Fruit fly (Drosophila melanogaster) whole organism, embryonic: ENCODE results near the gene CG10140.

Experiments used
- Bdp1 ChIP-seq: fragments of 200-800 bp; sonication (Bioruptor generic); optimal IDR thresholded peaks from 3 replicates; lab custom pipeline; 2016; ENCODE audit warnings: missing biosample characterization, missing genetic modification characterization
- Bgb ChIP-seq: fragments of 200-800 bp; sonication (Bioruptor generic); IDR thresholded peaks from 2 replicates; pipeline ENCODE4 v1.3.6; 2022; ENCODE audit warnings: missing biosample characterization, missing genetic modification characterization; ENCODE audit not compliant: partially characterized antibody
- CG11247 ChIP-seq: fragments of 200-800 bp; sonication (Bioruptor generic); IDR thresholded peaks from 2 replicates; pipeline ENCODE4 v1.3.6; 2022; ENCODE audit warnings: missing biosample characterization, missing genetic modification characterization
- CG13894 ChIP-seq: fragments of 200-800 bp; sonication (Bioruptor generic); optimal IDR thresholded peaks from 3 replicates; lab custom pipeline; 2018; ENCODE audit warnings: missing biosample characterization, mild to moderate bottlenecking, missing genetic modification characterization, moderate library complexity
- CG14860 ChIP-seq: fragments of 200-800 bp; sonication (Bioruptor generic); IDR thresholded peaks from 3 replicates; pipeline ENCODE4 v1.3.6; 2022; ENCODE audit warnings: missing biosample characterization, missing genetic modification characterization; ENCODE audit not compliant: partially characterized antibody
- CG15269 ChIP-seq: fragments of 200-800 bp; sonication (Bioruptor generic); optimal IDR thresholded peaks from 2 replicates; lab custom pipeline; 2018; ENCODE audit warnings: missing biosample characterization, mild to moderate bottlenecking, missing genetic modification characterization, moderate library complexity
- CG2199 ChIP-seq: fragments of 200-800 bp; sonication (Bioruptor generic); IDR thresholded peaks from 3 replicates; pipeline ENCODE4 v1.3.6; 2022; ENCODE audit warnings: missing biosample characterization, missing genetic modification characterization
- CG2678 ChIP-seq: fragments of 200-800 bp; sonication (Bioruptor generic); optimal IDR thresholded peaks from 3 replicates; lab custom pipeline; 2019; ENCODE audit warnings: missing biosample characterization, mild to moderate bottlenecking, missing genetic modification characterization, moderate library complexity
- CG31441 ChIP-seq: fragments of 200-800 bp; sonication (Bioruptor generic); IDR thresholded peaks from 2 replicates; pipeline ENCODE4 v1.3.6; 2022; ENCODE audit warnings: missing biosample characterization, missing genetic modification characterization
- CG32532 ChIP-seq: fragments of 200-800 bp; sonication (Bioruptor generic); IDR thresholded peaks from 2 replicates; pipeline ENCODE4 v1.3.6; 2022; ENCODE audit warnings: missing biosample characterization, missing genetic modification characterization
- CG34376 ChIP-seq: fragments of 200-800 bp; sonication (Bioruptor generic); optimal IDR thresholded peaks from 2 replicates; lab custom pipeline; 2018; ENCODE audit warnings: missing biosample characterization, mild to moderate bottlenecking, missing genetic modification characterization
- CG4360 ChIP-seq: fragments of 200-800 bp; sonication (Bioruptor generic); IDR thresholded peaks from 2 replicates; pipeline ENCODE4 v1.3.6; 2022; ENCODE audit warnings: missing biosample characterization, missing genetic modification characterization
- CG4730 ChIP-seq: fragments of 200-800 bp; sonication (Bioruptor generic); IDR thresholded peaks from 2 replicates; pipeline ENCODE4 v1.3.6; 2022; ENCODE audit warnings: missing biosample characterization, missing genetic modification characterization
- CG6791 ChIP-seq: fragments of 200-800 bp; sonication (Bioruptor generic); IDR thresholded peaks from 3 replicates; pipeline ENCODE4 v1.3.6; 2022; ENCODE audit warnings: missing biosample characterization, missing genetic modification characterization; ENCODE audit not compliant: partially characterized antibody
- CG8290 ChIP-seq, 3 experiments: fragments of 200-800 bp; sonication (Bioruptor generic); optimal IDR thresholded peaks; 2 replicates each; lab custom pipeline; 2016 to 2019; ENCODE audit warnings: missing biosample characterization in 3 of 3, missing genetic modification characterization in 3 of 3, mild to moderate bottlenecking in 2 of 3, moderate library complexity in 1 of 3
- CHES-1-like ChIP-seq: fragments of 200-800 bp; sonication (Bioruptor generic); optimal IDR thresholded peaks from 2 replicates; lab custom pipeline; 2016; ENCODE audit warnings: missing biosample characterization, missing genetic modification characterization
- Dll ChIP-seq: fragments of 200-800 bp; sonication (Bioruptor generic); IDR thresholded peaks from 4 replicates; pipeline ENCODE4 v1.3.6; 2022; ENCODE audit warnings: missing biosample characterization, missing genetic modification characterization; ENCODE audit not compliant: partially characterized antibody
- Doc3 ChIP-seq: fragments of 200-800 bp; sonication (Bioruptor generic); IDR thresholded peaks from 3 replicates; pipeline ENCODE4 v1.3.6; 2022; ENCODE audit warnings: missing biosample characterization, missing genetic modification characterization; ENCODE audit not compliant: partially characterized antibody
- HLH4C ChIP-seq: fragments of 200-800 bp; sonication (Bioruptor generic); IDR thresholded peaks from 3 replicates; pipeline ENCODE4 v1.3.6; 2022; ENCODE audit warnings: missing biosample characterization, missing genetic modification characterization; ENCODE audit not compliant: partially characterized antibody
- HLHmδ ChIP-seq: fragments of 200-800 bp; sonication (Bioruptor generic); optimal IDR thresholded peaks from 2 replicates; lab custom pipeline; 2018; ENCODE audit warnings: missing biosample characterization, mild to moderate bottlenecking, missing genetic modification characterization, moderate library complexity
- Hr78 ChIP-seq, 2 experiments: fragments of 200-800 bp in 1 of 2; fragments of >200 bp in 1 of 2; sonication (Bioruptor generic) in 1 of 2; optimal IDR thresholded peaks; 2 replicates each; lab custom pipeline; 2017 to 2019; ENCODE audit warnings: missing biosample characterization in 2 of 2, missing genetic modification characterization in 2 of 2, mild to moderate bottlenecking in 1 of 2, moderate library complexity in 1 of 2
- NK7.1 ChIP-seq: fragments of 200-800 bp; sonication (Bioruptor generic); optimal IDR thresholded peaks from 3 replicates; lab custom pipeline; 2016; ENCODE audit warnings: missing biosample characterization, missing genetic modification characterization
- Opbp ChIP-seq: fragments of 200-800 bp; sonication (Bioruptor generic); IDR thresholded peaks from 3 replicates; pipeline ENCODE4 v1.3.6; 2022; ENCODE audit warnings: missing biosample characterization, missing genetic modification characterization; ENCODE audit not compliant: partially characterized antibody
- Scr ChIP-seq: fragments of 200-800 bp; sonication (Bioruptor generic); IDR thresholded peaks from 2 replicates; pipeline ENCODE4 v1.3.6; 2022; ENCODE audit warnings: missing biosample characterization, missing genetic modification characterization; ENCODE audit not compliant: partially characterized antibody
- Sox100B ChIP-seq: fragments of 200-800 bp; sonication (Bioruptor generic); optimal IDR thresholded peaks from 3 replicates; lab custom pipeline; 2018; ENCODE audit warnings: missing biosample characterization, mild to moderate bottlenecking, missing genetic modification characterization
- Stat92E ChIP-seq, 3 experiments: fragments of >200 bp in 2 of 3; fragments of 200-800 bp in 1 of 3; sonication (Bioruptor generic) in 1 of 3; optimal IDR thresholded peaks; 2 replicates each; lab custom pipeline; 2017 to 2019; ENCODE audit warnings: missing biosample characterization in 3 of 3, missing genetic modification characterization in 3 of 3, mild to moderate bottlenecking in 1 of 3, moderate library complexity in 1 of 3
- abd-A ChIP-seq: fragments of 200-800 bp; sonication (Bioruptor generic); optimal IDR thresholded peaks from 3 replicates; lab custom pipeline; 2019; ENCODE audit warnings: missing biosample characterization, mild to moderate bottlenecking, missing genetic modification characterization, moderate library complexity
- amos ChIP-seq: fragments of 200-800 bp; sonication (Bioruptor generic); IDR thresholded peaks from 2 replicates; pipeline ENCODE4 v1.3.6; 2022; ENCODE audit warnings: missing biosample characterization, missing genetic modification characterization; ENCODE audit not compliant: partially characterized antibody
- ato ChIP-seq: fragments of 200-800 bp; sonication (Bioruptor generic); IDR thresholded peaks from 2 replicates; pipeline ENCODE4 v1.3.6; 2022; ENCODE audit warnings: missing biosample characterization, missing genetic modification characterization; ENCODE audit not compliant: partially characterized antibody
- bbx ChIP-seq: fragments of 200-800 bp; sonication (Bioruptor generic); IDR thresholded peaks from 2 replicates; pipeline ENCODE4 v1.3.6; 2022; ENCODE audit warnings: missing biosample characterization, missing genetic modification characterization; ENCODE audit not compliant: partially characterized antibody
- bigmax ChIP-seq: fragments of 200-800 bp; sonication (Bioruptor generic); optimal IDR thresholded peaks from 2 replicates; lab custom pipeline; 2018; ENCODE audit warnings: missing biosample characterization, mild to moderate bottlenecking, missing genetic modification characterization
- chinmo ChIP-seq: fragments of 200-800 bp; sonication (Bioruptor generic); IDR thresholded peaks from 4 replicates; pipeline ENCODE4 v1.3.6; 2022; ENCODE audit warnings: missing biosample characterization, missing genetic modification characterization; ENCODE audit not compliant: partially characterized antibody
- ci ChIP-seq: fragments of 200-800 bp; sonication (Bioruptor generic); IDR thresholded peaks from 3 replicates; pipeline ENCODE4 v1.3.6; 2022; ENCODE audit warnings: missing biosample characterization, missing genetic modification characterization
- fd102C ChIP-seq: fragments of 200-800 bp; sonication (Bioruptor generic); optimal IDR thresholded peaks from 2 replicates; lab custom pipeline; 2018; ENCODE audit warnings: missing biosample characterization, mild to moderate bottlenecking, missing genetic modification characterization, moderate library complexity
- ftz-f1 ChIP-seq: fragments of 200-800 bp; sonication (Bioruptor generic); optimal IDR thresholded peaks from 2 replicates; lab custom pipeline; 2016; ENCODE audit warnings: missing biosample characterization, missing genetic modification characterization
- gcm ChIP-seq: fragments of 200-800 bp; sonication (Bioruptor generic); optimal IDR thresholded peaks from 2 replicates; lab custom pipeline; 2019; ENCODE audit warnings: missing biosample characterization, mild to moderate bottlenecking, missing genetic modification characterization, moderate library complexity
- hb ChIP-seq: fragments of 200-800 bp; sonication (Bioruptor generic); IDR thresholded peaks from 3 replicates; pipeline ENCODE4 v1.3.6; 2022; ENCODE audit warnings: missing biosample characterization, missing genetic modification characterization; ENCODE audit not compliant: partially characterized antibody
- knrl ChIP-seq: fragments of 200-800 bp; sonication (Bioruptor generic); IDR thresholded peaks from 3 replicates; pipeline ENCODE4 v1.3.6; 2022; ENCODE audit warnings: missing biosample characterization, missing genetic modification characterization; ENCODE audit not compliant: partially characterized antibody
- mam ChIP-seq: fragments of 200-800 bp; sonication (Bioruptor generic); optimal IDR thresholded peaks from 3 replicates; lab custom pipeline; 2016; ENCODE audit warnings: missing biosample characterization, missing genetic modification characterization
- mirr ChIP-seq: fragments of 200-800 bp; sonication (Bioruptor generic); optimal IDR thresholded peaks from 3 replicates; lab custom pipeline; 2018; ENCODE audit warnings: missing biosample characterization, mild to moderate bottlenecking, missing genetic modification characterization
- mld ChIP-seq: fragments of 200-800 bp; sonication (Bioruptor generic); IDR thresholded peaks from 3 replicates; pipeline ENCODE4 v1.3.6; 2022; ENCODE audit warnings: missing biosample characterization, missing genetic modification characterization; ENCODE audit not compliant: partially characterized antibody
- pfk ChIP-seq: fragments of 200-800 bp; sonication (Bioruptor generic); optimal IDR thresholded peaks from 2 replicates; lab custom pipeline; 2018; ENCODE audit warnings: missing biosample characterization, mild to moderate bottlenecking, missing genetic modification characterization, moderate library complexity
- sens ChIP-seq: fragments of 200-800 bp; sonication (Bioruptor generic); peaks from one replicate; lab custom pipeline; 2016; ENCODE audit warnings: missing biosample characterization, missing genetic modification characterization
- sr ChIP-seq: fragments of 200-800 bp; sonication (Bioruptor generic); IDR thresholded peaks from 3 replicates; pipeline ENCODE4 v1.3.6; 2022; ENCODE audit warnings: missing biosample characterization, missing genetic modification characterization
- tna ChIP-seq: fragments of 200-800 bp; sonication (Bioruptor generic); IDR thresholded peaks from 2 replicates; pipeline ENCODE4 v1.3.6; 2022; ENCODE audit warnings: missing biosample characterization, missing genetic modification characterization; ENCODE audit not compliant: partially characterized antibody
- wek ChIP-seq: fragments of 200-800 bp; sonication (Bioruptor generic); optimal IDR thresholded peaks from 3 replicates; lab custom pipeline; 2018; ENCODE audit warnings: missing biosample characterization, mild to moderate bottlenecking, missing genetic modification characterization, moderate library complexity
- z ChIP-seq: fragments of 200-800 bp; sonication (Bioruptor generic); IDR thresholded peaks from 3 replicates; pipeline ENCODE4 v1.3.6; 2022; ENCODE audit warnings: missing biosample characterization, missing genetic modification characterization

The CG10140 gene

dm6 chr3L:13432791-13433190, 7.5 kb downstream of the CG10140 start:
- TF ChIP-seq CG13894 (peak; percentile 52), z (peak; percentile 55; the same call in 1 of the 3 replicates), CG4730 (GFP tag; lab: Robert Waterston, UW) (no peak), CG4360 (no peak), CG32532 (no peak), chinmo (GFP tag; lab: Robert Waterston, UW) (peak; percentile 48; the same call in 1 of the 4 replicates), fd102C (no peak), hb (no peak), CG31441 (GFP tag; lab: Robert Waterston, UW) (no peak), Hr78 (GFP tag; optimal IDR thresholded peaks at IDR 0.05; lab: Kevin White, UChicago) (peak in 1 of 2 experiments; percentile 45), CG34376 (GFP tag; lab: Kevin White, UChicago) (no peak), Bdp1 (GFP tag; lab: Kevin White, UChicago) (peak; percentile 98), mld (GFP tag; lab: Robert Waterston, UW) (peak; percentile 68; the same call in 2 of the 3 replicates), sens (GFP tag; lab: Kevin White, UChicago) (peak; percentile 54), bigmax (no peak), CG6791 (GFP tag; lab: Robert Waterston, UW) (peak; percentile 87), abd-A (tag; lab: Kevin White, UChicago) (peak; percentile 79), CG8290 (GFP tag; optimal IDR thresholded peaks at IDR 0.05; lab: Kevin White, UChicago) (no peak), CG8290 (tag; optimal IDR thresholded peaks at IDR 0.05; lab: Kevin White, UChicago) (no peak), mirr (peak; percentile 42), ato (GFP tag; lab: Robert Waterston, UW) (peak; percentile 53), Sox100B (GFP tag; lab: Kevin White, UChicago) (no peak), pfk (no peak), Stat92E (GFP tag; optimal IDR thresholded peaks at IDR 0.05; lab: Kevin White, UChicago) (peak in 1 of 3 experiments; percentile 38), CG2678 (tag; lab: Kevin White, UChicago) (no peak), CG14860 (GFP tag; lab: Robert Waterston, UW) (peak; percentile 46), NK7.1 (no peak), CG11247 (GFP tag; lab: Robert Waterston, UW) (no peak), gcm (GFP tag; lab: Kevin White, UChicago) (peak; percentile 8), HLH4C (GFP tag; lab: Robert Waterston, UW) (peak; percentile 47), sr (GFP tag; lab: Robert Waterston, UW) (no peak), bbx (GFP tag; lab: Robert Waterston, UW) (peak; percentile 70; the same call in 1 of the 2 replicates), mam (GFP tag; lab: Kevin White, UChicago) (no peak), CG15269 (tag; lab: Kevin White, UChicago) (no peak), amos (GFP tag; lab: Robert Waterston, UW) (peak; percentile 79), ftz-f1 (GFP tag; lab: Kevin White, UChicago) (peak; percentile 36), CHES-1-like (GFP tag; lab: Kevin White, UChicago) (no peak), CG2199 (GFP tag; lab: Robert Waterston, UW) (0 out of 3 replicates have a peak, but pooled peaks have one; percentile 10), wek (GFP tag; lab: Kevin White, UChicago) (peak; percentile 42), Dll (GFP tag; lab: Robert Waterston, UW) (peak; percentile 19; the same call in 1 of the 4 replicates), Doc3 (GFP tag; lab: Robert Waterston, UW) (0 out of 3 replicates have a peak, but pooled peaks have one; percentile 11), HLHmδ (GFP tag; lab: Kevin White, UChicago) (no peak), ci (GFP tag; lab: Robert Waterston, UW) (0 out of 3 replicates have a peak, but pooled peaks have one; percentile 15), Opbp (GFP tag; lab: Robert Waterston, UW) (peak; percentile 81), tna (GFP tag; lab: Robert Waterston, UW) (peak; percentile 72), knrl (GFP tag; lab: Robert Waterston, UW) (peak; percentile 19; the same call in 2 of the 3 replicates), Bgb (GFP tag; lab: Robert Waterston, UW) (peak; percentile 75), Scr (GFP tag; lab: Robert Waterston, UW) (0 out of 2 replicates have a peak, but pooled peaks have one; percentile 9)
